Worm (Caenorhabditis elegans): ENCODE measurements around the gene shw-1.

DNA sequence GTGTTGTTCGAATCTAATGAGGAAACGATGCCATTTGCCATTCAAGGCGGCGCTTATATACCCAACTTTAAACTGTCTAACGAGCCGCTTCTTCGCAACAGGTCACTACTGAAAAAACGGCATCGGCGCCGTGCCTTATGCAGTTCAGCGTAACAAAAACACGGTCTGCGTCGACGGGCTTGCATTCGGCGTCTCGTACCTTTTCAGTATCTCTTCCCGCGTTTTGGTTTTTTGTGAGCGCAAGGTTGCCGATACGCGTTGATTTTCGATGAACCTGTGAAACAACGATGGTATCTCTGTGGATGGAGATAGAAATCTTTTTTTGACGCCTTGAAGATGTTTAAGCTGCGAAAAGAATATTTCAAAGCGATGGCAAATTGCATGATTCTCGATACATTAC lies 38.1 kb upstream of the shw-1 start, which contains the start of gene col-77:
- TF ChIP-seq tbx-11 (GFP tag; IDR thresholded peaks at IDR 0.05) (no peak), aly-1 (tag; optimal IDR thresholded peaks at IDR 0.05) (no peak), ama-1 (optimal IDR thresholded peaks at IDR 0.05) (no peak), hmbx-1 (tag; optimal IDR thresholded peaks at IDR 0.05) (no peak), flt-1 (GFP tag; IDR thresholded peaks at IDR 0.05) (no peak), ceh-36 (tag; optimal IDR thresholded peaks at IDR 0.05) (no peak)
